Fruit fly (Drosophila melanogaster) whole organism, wandering third instar larva: ENCODE results near the gene CG4553.

Source experiments
- dl ChIP-seq, 2 experiments: fragments of 175-275, 200-275 bp in 1 of 2; fragments of 200-275 bp in 1 of 2; sonication (Bioruptor generic); optimal IDR thresholded peaks; lab custom pipeline; 2018; ENCODE audit warnings: mild to moderate bottlenecking in 2 of 2, missing biosample characterization in 2 of 2, missing genetic modification characterization in 2 of 2, moderate library complexity in 2 of 2; ENCODE audit not compliant: partially characterized antibody in 2 of 2, insufficient read depth in 1 of 2
- ey ChIP-seq: fragments of 200-800 bp; sonication (Bioruptor generic); optimal IDR thresholded peaks from 2 replicates; lab custom pipeline; 2016; ENCODE audit warnings: missing biosample characterization, missing genetic modification characterization

CG4553 gene

dm6 chr3R:25427175-25427574 is 49.5 kb downstream of the CG4553 start:
- TF ChIP-seq dl (GFP tag; optimal IDR thresholded peaks at IDR 0.05; lab: Kevin White, UChicago; ENCODE audit: insufficient read depth in 1 of 2, partially characterized antibody in 2 of 2), result no peak
- no peak for TF ChIP-seq ey (GFP tag; lab: Kevin White, UChicago)
